Fruit fly (Drosophila melanogaster): ENCODE results near the gene Ptp61F.

- TF ChIP-seq CG10147 (GFP tag; optimal IDR thresholded peaks at IDR 0.05) (no peak), grau (tag; optimal IDR thresholded peaks at IDR 0.05) (no peak), CG17802 (tag; optimal IDR thresholded peaks at IDR 0.05) (no peak), CG11560 (tag; IDR thresholded peaks at IDR 0.05) (no peak), H15 (GFP tag; IDR thresholded peaks at IDR 0.05) (no peak), abd-A (tag; optimal IDR thresholded peaks at IDR 0.05) (no peak), nerfin-1 (tag; optimal IDR thresholded peaks at IDR 0.05) (no peak), kay (GFP tag; optimal IDR thresholded peaks at IDR 0.05) (no peak), CG1832 (GFP tag; optimal IDR thresholded peaks at IDR 0.05) (no peak), gro (GFP tag; optimal IDR thresholded peaks at IDR 0.05) (no peak), CG8281 (tag; optimal IDR thresholded peaks at IDR 0.05) (no peak), tgo (GFP tag; IDR thresholded peaks at IDR 0.05) (no peak), shn (GFP tag; optimal IDR thresholded peaks at IDR 0.05) (no peak), da (GFP tag; optimal IDR thresholded peaks at IDR 0.05) (no peak)
Observed at dm6 chr3L:1475157-1475556, at the start of gene Ptp61F.

All from whole organism, embryonic.